Worm (Caenorhabditis elegans) whole organism, L1 larva: ENCODE data around the gene Y4C6B.7.

Experiments
- C04F5.9 ChIP-seq: sonication (generic microtip); optimal IDR thresholded peaks from 2 replicates; lab custom pipeline; 2016; ENCODE audit warnings: missing genetic modification characterization, missing compliant biosample characterization
- C16A3.4 ChIP-seq: fragments of 150-350 bp; optimal IDR thresholded peaks from 2 replicates; lab custom pipeline; 2014; ENCODE audit warnings: missing biosample characterization, missing genetic modification characterization
- F16B12.6 ChIP-seq: fragments of 150-350 bp; optimal IDR thresholded peaks from 2 replicates; lab custom pipeline; 2014; ENCODE audit warnings: missing biosample characterization, missing genetic modification characterization
- aha-1 ChIP-seq: fragments of 150-350 bp; optimal IDR thresholded peaks from 2 replicates; lab custom pipeline; 2014; ENCODE audit warnings: missing biosample characterization, missing genetic modification characterization
- alr-1 ChIP-seq: fragments of 200-800 bp; sonication (Bioruptor generic); optimal IDR thresholded peaks from 2 replicates; lab custom pipeline; 2018; ENCODE audit warnings: borderline replicate concordance, mild to moderate bottlenecking, missing genetic modification characterization, missing compliant biosample characterization
- blmp-1 ChIP-seq: fragments of 150-350 bp; optimal IDR thresholded peaks from 2 replicates; lab custom pipeline; 2014; ENCODE audit warnings: missing biosample characterization, missing genetic modification characterization
- ceh-63 ChIP-seq: fragments of 200-800 bp; sonication (Bioruptor generic); optimal IDR thresholded peaks from 2 replicates; lab custom pipeline; 2018; ENCODE audit warnings: mild to moderate bottlenecking, missing genetic modification characterization, missing compliant biosample characterization
- ceh-90 ChIP-seq: sonication (generic microtip); optimal IDR thresholded peaks from 2 replicates; lab custom pipeline; 2016; ENCODE audit warnings: missing genetic modification characterization, missing compliant biosample characterization
- ces-1 ChIP-seq: fragments of 150-350 bp; optimal IDR thresholded peaks from 2 replicates; lab custom pipeline; 2014; ENCODE audit warnings: missing biosample characterization, missing genetic modification reagents, missing genetic modification characterization
- dpl-1 ChIP-seq, 3 experiments: fragments of 150-350 bp in 2 of 3; sonication (generic microtip) in 1 of 3; optimal IDR thresholded peaks; 2 replicates each; lab custom pipeline; 2014 to 2017; ENCODE audit warnings: missing biosample characterization in 3 of 3, missing genetic modification characterization in 3 of 3, missing genetic modification reagents in 3 of 3
- dsc-1 ChIP-seq: sonication (generic microtip); optimal IDR thresholded peaks from 2 replicates; lab custom pipeline; 2016; ENCODE audit warnings: mild to moderate bottlenecking, missing genetic modification characterization, missing compliant biosample characterization
- efl-3 ChIP-seq: fragments of 200-800 bp; sonication (Bioruptor generic); optimal IDR thresholded peaks from 2 replicates; lab custom pipeline; 2018; ENCODE audit warnings: mild to moderate bottlenecking, missing genetic modification characterization, missing compliant biosample characterization
- egl-13 ChIP-seq: sonication (generic microtip); optimal IDR thresholded peaks from 2 replicates; lab custom pipeline; 2016; ENCODE audit warnings: missing genotype, missing genetic modification reagents, missing genetic modification characterization, missing compliant biosample characterization
- egl-27 ChIP-seq, 2 experiments: fragments of 150-350 bp in 1 of 2; sonication (generic microtip); optimal IDR thresholded peaks; 3 replicates each; lab custom pipeline; 2017 to 2018; ENCODE audit warnings: missing biosample characterization in 2 of 2, missing genetic modification characterization in 2 of 2, missing genetic modification reagents in 2 of 2
- elt-2 ChIP-seq: sonication (generic microtip); optimal IDR thresholded peaks from 2 replicates; lab custom pipeline; 2016; ENCODE audit warnings: missing genetic modification characterization, mild to moderate bottlenecking, inconsistent platforms, missing compliant biosample characterization, missing genetic modification reagents
- ets-5 ChIP-seq: fragments of 200-800 bp; sonication (Bioruptor generic); IDR thresholded peaks from 2 replicates; pipeline ENCODE4 v1.3.6; 2022; ENCODE audit warnings: missing genetic modification characterization, missing compliant biosample characterization
- fkh-10 ChIP-seq: sonication (generic microtip); optimal IDR thresholded peaks from 2 replicates; lab custom pipeline; 2017; ENCODE audit warnings: missing biosample characterization, missing genetic modification reagents, missing genetic modification characterization
- fkh-4 ChIP-seq: sonication (generic microtip); optimal IDR thresholded peaks from 2 replicates; lab custom pipeline; 2016; ENCODE audit warnings: missing compliant biosample characterization, missing genetic modification characterization, borderline replicate concordance
- hlh-17 ChIP-seq: fragments of 200-800 bp; sonication (Bioruptor generic); optimal IDR thresholded peaks from 2 replicates; lab custom pipeline; 2018; ENCODE audit warnings: missing genetic modification characterization, mild to moderate bottlenecking, missing compliant biosample characterization, moderate library complexity, borderline replicate concordance
- hlh-4 ChIP-seq: sonication (generic microtip); optimal IDR thresholded peaks from 2 replicates; lab custom pipeline; 2016; ENCODE audit warnings: mild to moderate bottlenecking, missing genetic modification characterization, missing compliant biosample characterization
- hpl-2 ChIP-seq: fragments of 150-350 bp; optimal IDR thresholded peaks from 2 replicates; lab custom pipeline; 2014; ENCODE audit warnings: missing biosample characterization, missing genetic modification reagents, missing genetic modification characterization
- irx-1 ChIP-seq: sonication (generic microtip); optimal IDR thresholded peaks from 2 replicates; lab custom pipeline; 2016; ENCODE audit warnings: missing genetic modification characterization, missing compliant biosample characterization
- isw-1 ChIP-seq: fragments of 200-800 bp; sonication (Bioruptor generic); IDR thresholded peaks from 2 replicates; pipeline ENCODE4 v1.3.6; 2022; ENCODE audit warnings: missing genetic modification characterization, missing compliant biosample characterization
- lin-13 ChIP-seq: fragments of 150-350 bp; optimal IDR thresholded peaks from 2 replicates; lab custom pipeline; 2014; ENCODE audit warnings: missing biosample characterization, missing genetic modification reagents, missing genetic modification characterization
- lin-14 ChIP-seq: fragments of 200-800 bp; sonication (Bioruptor generic); optimal IDR thresholded peaks from 2 replicates; lab custom pipeline; 2018; ENCODE audit warnings: mild to moderate bottlenecking, missing genetic modification characterization, moderate library complexity, missing compliant biosample characterization
- lin-39 ChIP-seq: fragments of 150-350 bp; optimal IDR thresholded peaks from 2 replicates; lab custom pipeline; 2014; ENCODE audit warnings: missing biosample characterization, missing genetic modification reagents, missing genetic modification characterization
- mab-9 ChIP-seq: fragments of 200-800 bp; sonication (Bioruptor generic); IDR thresholded peaks from 2 replicates; pipeline ENCODE4 v1.3.6; 2022; ENCODE audit warnings: missing genetic modification reagents, missing genetic modification characterization, missing compliant biosample characterization
- mdl-1 ChIP-seq, 2 experiments: fragments of 150-350 bp; optimal IDR thresholded peaks; 2 replicates each; lab custom pipeline; 2014 to 2017; ENCODE audit warnings: missing biosample characterization in 2 of 2, missing genetic modification characterization in 2 of 2, inconsistent platforms in 1 of 2
- mef-2 ChIP-seq: fragments of 150-350 bp; optimal IDR thresholded peaks from 2 replicates; lab custom pipeline; 2014; ENCODE audit warnings: missing biosample characterization, missing genetic modification characterization
- mep-1 ChIP-seq: fragments of 150-350 bp; optimal IDR thresholded peaks from 2 replicates; lab custom pipeline; 2014; ENCODE audit warnings: missing biosample characterization, missing genetic modification characterization
- nhr-11 ChIP-seq: fragments of 150-350 bp; optimal IDR thresholded peaks from 2 replicates; lab custom pipeline; 2014; ENCODE audit warnings: missing biosample characterization, missing genetic modification characterization
- nhr-20 ChIP-seq: sonication (generic microtip); optimal IDR thresholded peaks from 2 replicates; lab custom pipeline; 2016; ENCODE audit warnings: mild to moderate bottlenecking, missing genetic modification characterization, missing compliant biosample characterization
- nhr-47 ChIP-seq: sonication (generic microtip); optimal IDR thresholded peaks from 2 replicates; lab custom pipeline; 2016; ENCODE audit warnings: mild to moderate bottlenecking, missing genetic modification characterization, moderate library complexity, missing compliant biosample characterization
- nhr-71 ChIP-seq: sonication (generic microtip); optimal IDR thresholded peaks from 2 replicates; lab custom pipeline; 2016; ENCODE audit warnings: mild to moderate bottlenecking, missing genetic modification characterization, moderate library complexity, missing compliant biosample characterization
- nhr-76 ChIP-seq: sonication (generic microtip); optimal IDR thresholded peaks from 2 replicates; lab custom pipeline; 2017; ENCODE audit warnings: missing biosample characterization, missing genetic modification characterization
- nhr-84 ChIP-seq: sonication (generic microtip); optimal IDR thresholded peaks from 2 replicates; lab custom pipeline; 2017; ENCODE audit warnings: missing biosample characterization, missing genetic modification characterization
- nhr-85 ChIP-seq: sonication (generic microtip); peaks from one replicate; lab custom pipeline; 2016; ENCODE audit warnings: missing genetic modification characterization, inconsistent platforms, missing compliant biosample characterization
- nhr-90 ChIP-seq: sonication (generic microtip); optimal IDR thresholded peaks from 2 replicates; lab custom pipeline; 2016; ENCODE audit warnings: mild to moderate bottlenecking, missing genetic modification characterization, missing compliant biosample characterization; ENCODE audit not compliant: poor library complexity
- pag-3 ChIP-seq: sonication (generic microtip); optimal IDR thresholded peaks from 2 replicates; lab custom pipeline; 2017; ENCODE audit warnings: missing genetic modification characterization, mild to moderate bottlenecking, missing compliant biosample characterization, antibody characterized with exemption, borderline replicate concordance; ENCODE audit not compliant: insufficient read depth
- rnt-1 ChIP-seq: sonication (generic microtip); optimal IDR thresholded peaks from 2 replicates; lab custom pipeline; 2016; ENCODE audit warnings: mild to moderate bottlenecking, missing genetic modification characterization, moderate library complexity, missing compliant biosample characterization
- snpc-4 ChIP-seq: fragments of 150-350 bp; optimal IDR thresholded peaks from 2 replicates; lab custom pipeline; 2014; ENCODE audit warnings: missing biosample characterization, missing genetic modification characterization
- snu-23 ChIP-seq: sonication (generic microtip); optimal IDR thresholded peaks from 2 replicates; lab custom pipeline; 2016; ENCODE audit warnings: missing genetic modification characterization, missing compliant biosample characterization
- sox-4 ChIP-seq: sonication (generic microtip); optimal IDR thresholded peaks from 2 replicates; lab custom pipeline; 2016; ENCODE audit warnings: missing genetic modification characterization, missing compliant biosample characterization
- sup-37 ChIP-seq: fragments of 200-800 bp; sonication (Bioruptor generic); optimal IDR thresholded peaks from 2 replicates; lab custom pipeline; 2018; ENCODE audit warnings: mild to moderate bottlenecking, missing genetic modification characterization, missing compliant biosample characterization
- swsn-7 ChIP-seq: sonication (generic microtip); optimal IDR thresholded peaks from 2 replicates; lab custom pipeline; 2016; ENCODE audit warnings: missing genetic modification characterization, missing compliant biosample characterization
- tbx-2 ChIP-seq: sonication (generic microtip); optimal IDR thresholded peaks from 2 replicates; lab custom pipeline; 2016; ENCODE audit warnings: missing genetic modification characterization, missing compliant biosample characterization
- unc-130 ChIP-seq: fragments of 150-350 bp; optimal IDR thresholded peaks from 2 replicates; lab custom pipeline; 2017; ENCODE audit warnings: missing biosample characterization, missing genetic modification characterization, inconsistent platforms
- unc-30 ChIP-seq: sonication (generic microtip); optimal IDR thresholded peaks from 2 replicates; lab custom pipeline; 2017; ENCODE audit warnings: missing biosample characterization, missing genetic modification characterization
- unc-98 ChIP-seq: fragments of 200-800 bp; sonication (Bioruptor generic); IDR thresholded peaks from 2 replicates; pipeline ENCODE4 v1.3.6; 2022; ENCODE audit warnings: missing genetic modification characterization, missing compliant biosample characterization
- vab-15 ChIP-seq: sonication (generic microtip); optimal IDR thresholded peaks from 2 replicates; lab custom pipeline; 2017; ENCODE audit warnings: missing genotype, mild to moderate bottlenecking, missing genetic modification characterization, missing compliant biosample characterization
- zag-1 ChIP-seq: fragments of 150-350 bp; optimal IDR thresholded peaks from 2 replicates; lab custom pipeline; 2014; ENCODE audit warnings: missing biosample characterization, missing genetic modification characterization
- ztf-11 ChIP-seq, 2 experiments: sonication (generic microtip); optimal IDR thresholded peaks; 2 replicates each; lab custom pipeline; 2016 to 2017; ENCODE audit warnings: missing genetic modification characterization in 2 of 2, missing biosample characterization in 1 of 2, missing compliant biosample characterization in 1 of 2
- ztf-4 ChIP-seq: fragments of 150-350 bp; optimal IDR thresholded peaks from 2 replicates; lab custom pipeline; 2014; ENCODE audit warnings: missing biosample characterization, missing genetic modification characterization

Gene Y4C6B.7

DNA sequence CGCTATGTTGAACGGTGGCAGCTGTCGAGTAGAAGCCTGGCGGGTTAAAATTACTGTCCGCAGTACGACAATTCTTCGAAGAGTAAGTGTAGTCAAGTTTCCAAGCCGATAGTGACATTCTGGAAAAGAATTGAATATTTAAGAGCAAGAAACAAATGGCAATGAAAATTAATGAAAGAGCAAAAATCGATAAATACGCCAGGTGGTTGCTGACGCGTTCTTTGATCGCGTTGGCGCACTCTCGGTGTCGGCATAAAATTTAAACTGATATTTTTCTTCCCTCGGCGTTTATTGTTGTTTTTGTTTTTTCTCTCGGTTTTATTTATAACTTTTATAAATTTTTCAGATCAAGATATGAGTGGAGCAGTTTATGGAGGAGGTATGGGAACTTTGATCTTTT lies 41.4 kb upstream of the Y4C6B.7 start, which contains the start of the genes perm-3 and swsn-6 (continued):
- TF ChIP-seq snu-23 (GFP tag; lab: Kevin White, UChicago), result peak; percentile 89
- TF ChIP-seq unc-130, result peak; percentile 86
- no peak for TF ChIP-seq ceh-90 (tag; lab: Kevin White, UChicago)
- no peak for TF ChIP-seq unc-30
- peak; percentile 85 for TF ChIP-seq nhr-85
- no peak for TF ChIP-seq unc-98 (GFP tag; lab: Robert Waterston, UW)
- TF ChIP-seq tbx-2 (tag; lab: Kevin White, UChicago), result peak; percentile 82
- TF ChIP-seq mef-2 (tag; lab: Kevin White, UChicago), result peak; percentile 23
- peak; percentile 16 for TF ChIP-seq aha-1
- TF ChIP-seq swsn-7 (tag; lab: Kevin White, UChicago), result peak; percentile 90
- TF ChIP-seq hlh-17, result no peak
- TF ChIP-seq sup-37, result no peak
- TF ChIP-seq blmp-1 (tag; lab: Kevin White, UChicago), result peak; percentile 53
- TF ChIP-seq ets-5 (GFP tag; lab: Robert Waterston, UW), result no peak
- TF ChIP-seq irx-1 (tag; lab: Kevin White, UChicago), result peak; percentile 82
- TF ChIP-seq egl-27 (tag; optimal IDR thresholded peaks at IDR 0.05; lab: Kevin White, UChicago), result no peak
- TF ChIP-seq dsc-1 (tag; lab: Kevin White, UChicago), result peak; percentile 83
- TF ChIP-seq nhr-20 (tag; lab: Kevin White, UChicago), result peak; percentile 84
- peak in 1 of 2 experiments; percentile 52 for TF ChIP-seq mdl-1 (tag; optimal IDR thresholded peaks at IDR 0.05; lab: Kevin White, UChicago)
- no peak for TF ChIP-seq ceh-63 (GFP tag; lab: Kevin White, UChicago)
- TF ChIP-seq hlh-4, result no peak
- TF ChIP-seq zag-1 (tag; lab: Kevin White, UChicago), result no peak
- peak; percentile 25 for TF ChIP-seq C04F5.9 (tag; lab: Kevin White, UChicago)
- TF ChIP-seq lin-13 (GFP tag; lab: Kevin White, UChicago), result peak; percentile 64
- TF ChIP-seq nhr-90, result peak; percentile 82
- TF ChIP-seq alr-1 (tag; lab: Kevin White, UChicago), result no peak
- peak; percentile 77 for TF ChIP-seq egl-13
- peak; percentile 90 for TF ChIP-seq nhr-71 (tag; lab: Kevin White, UChicago)
- peak; percentile 91 for TF ChIP-seq nhr-47 (tag; lab: Kevin White, UChicago)
- peak; percentile 64 for TF ChIP-seq F16B12.6 (tag; lab: Kevin White, UChicago)
- peak; percentile 46 for TF ChIP-seq sox-4 (tag; lab: Kevin White, UChicago)
- TF ChIP-seq fkh-4, result no peak
- TF ChIP-seq nhr-76, result no peak
- peak; percentile 81 for TF ChIP-seq snpc-4 (tag; lab: Kevin White, UChicago)
- peak; percentile 61 for TF ChIP-seq ztf-4 (tag; lab: Kevin White, UChicago)
- TF ChIP-seq vab-15 (tag; lab: Kevin White, UChicago), result no peak
- TF ChIP-seq isw-1 (GFP tag; lab: Robert Waterston, UW), result peak; percentile 76
- TF ChIP-seq rnt-1, result peak; percentile 89
- TF ChIP-seq nhr-84 (tag; lab: Kevin White, UChicago), result no peak
- TF ChIP-seq efl-3, result no peak
- TF ChIP-seq lin-39 (tag; lab: Kevin White, UChicago), result peak; percentile 87
- peak; percentile 49 for TF ChIP-seq elt-2 (tag; lab: Kevin White, UChicago)
- TF ChIP-seq dpl-1 (GFP tag; optimal IDR thresholded peaks at IDR 0.05; lab: Kevin White, UChicago), result peak; percentile 78 to 84 (median 84)
- peak; percentile 31 for TF ChIP-seq nhr-11 (tag; lab: Kevin White, UChicago)
- TF ChIP-seq lin-14 (GFP tag; lab: Kevin White, UChicago), result peak; percentile 83
- peak; percentile 35 for TF ChIP-seq fkh-10
- TF ChIP-seq hpl-2 (GFP tag; lab: Kevin White, UChicago), result peak; percentile 17
- TF ChIP-seq ztf-11 (tag; optimal IDR thresholded peaks at IDR 0.05; lab: Kevin White, UChicago), result peak in 1 of 2 experiments; percentile 39
- peak; percentile 39; the same call in 1 of the 2 replicates for TF ChIP-seq mab-9 (GFP tag; lab: Robert Waterston, UW)
- peak; percentile 94 for TF ChIP-seq mep-1 (tag; lab: Kevin White, UChicago)
- no peak for TF ChIP-seq pag-3 (tag; lab: Kevin White, UChicago)
- TF ChIP-seq C16A3.4 (tag; lab: Kevin White, UChicago), result peak; percentile 82
- TF ChIP-seq ces-1 (GFP tag; lab: Kevin White, UChicago), result no peak
